Worm (Caenorhabditis elegans) whole organism, L4/young adult: ENCODE results near the gene C06E4.2.

ENCODE experiments used
- W03F9.2 ChIP-seq: fragments of 150-350 bp; optimal IDR thresholded peaks from 2 replicates; lab custom pipeline; 2014; ENCODE audit warnings: missing biosample characterization, missing genetic modification characterization
- him-1 ChIP-seq: sonication (generic microtip); optimal IDR thresholded peaks from 2 replicates; lab custom pipeline; 2016; ENCODE audit warnings: missing genotype, missing genetic modification reagents, missing genetic modification characterization, missing compliant biosample characterization

DNA sequence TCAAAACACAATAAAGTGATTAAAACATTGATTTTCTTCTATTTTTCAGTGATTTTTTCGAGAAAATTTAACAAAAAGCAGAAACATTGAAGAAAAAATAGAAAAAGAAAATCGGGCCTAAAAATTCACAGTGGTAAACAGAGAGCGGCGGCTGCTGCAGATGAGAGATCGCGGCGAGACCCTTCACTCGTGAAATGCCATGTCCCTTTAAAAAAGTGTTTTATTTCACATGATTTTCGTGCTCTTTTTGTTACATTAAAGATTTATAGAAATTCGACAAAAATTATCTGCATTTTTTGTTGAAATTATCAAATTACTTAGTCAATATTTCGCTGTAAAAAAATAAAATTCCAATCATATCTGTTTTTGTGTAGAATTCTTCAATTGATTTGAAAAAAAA lies 37.2 kb downstream of the C06E4.2 start:
- TF ChIP-seq W03F9.2 (tag; lab: Kevin White, UChicago) (peak; percentile 57), him-1 (tag; lab: Kevin White, UChicago) (no peak)
